Worm (Caenorhabditis elegans) whole organism, L4/young adult: ENCODE results near the gene T10G3.8.
"Not testable (repeated sequence)": the region's sequence is repeated elsewhere in the genome, so short reads cannot be mapped to it uniquely, and the experiment has no call there.

Source experiments
- W03F9.2 ChIP-seq: fragments of 150-350 bp; optimal IDR thresholded peaks from 2 replicates; lab custom pipeline; 2014; ENCODE audit warnings: missing biosample characterization, missing genetic modification characterization
- dao-5 ChIP-seq: sonication (generic microtip); optimal IDR thresholded peaks from 2 replicates; lab custom pipeline; 2016; ENCODE audit warnings: missing genotype, missing genetic modification characterization, moderate library complexity, missing compliant biosample characterization
- him-1 ChIP-seq: sonication (generic microtip); optimal IDR thresholded peaks from 2 replicates; lab custom pipeline; 2016; ENCODE audit warnings: missing genotype, missing genetic modification reagents, missing genetic modification characterization, missing compliant biosample characterization

Gene T10G3.8

DNA sequence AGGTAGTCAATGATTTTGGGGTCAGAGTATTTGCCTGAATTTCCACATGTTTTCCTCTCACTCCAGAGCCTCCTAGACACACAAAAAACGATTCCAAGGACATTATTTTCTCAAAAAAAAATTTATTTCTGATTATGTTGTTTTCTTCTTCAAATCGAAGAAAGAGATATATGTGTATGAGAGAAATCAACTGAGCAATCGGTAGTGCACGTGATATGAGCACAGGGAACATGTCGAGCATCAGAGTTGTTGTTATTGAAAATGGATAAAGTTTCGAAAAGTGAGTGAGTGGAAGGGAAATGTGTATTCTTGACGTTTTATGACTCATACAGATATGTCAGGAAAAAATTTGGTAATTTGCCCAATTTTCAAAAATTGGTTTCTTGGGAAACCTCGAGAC is 4.2 kb downstream of the T10G3.8 start:
- TF ChIP-seq W03F9.2 (no peak), dao-5 (tag; lab: Kevin White, UChicago) (no peak), him-1 (no peak)

DNA sequence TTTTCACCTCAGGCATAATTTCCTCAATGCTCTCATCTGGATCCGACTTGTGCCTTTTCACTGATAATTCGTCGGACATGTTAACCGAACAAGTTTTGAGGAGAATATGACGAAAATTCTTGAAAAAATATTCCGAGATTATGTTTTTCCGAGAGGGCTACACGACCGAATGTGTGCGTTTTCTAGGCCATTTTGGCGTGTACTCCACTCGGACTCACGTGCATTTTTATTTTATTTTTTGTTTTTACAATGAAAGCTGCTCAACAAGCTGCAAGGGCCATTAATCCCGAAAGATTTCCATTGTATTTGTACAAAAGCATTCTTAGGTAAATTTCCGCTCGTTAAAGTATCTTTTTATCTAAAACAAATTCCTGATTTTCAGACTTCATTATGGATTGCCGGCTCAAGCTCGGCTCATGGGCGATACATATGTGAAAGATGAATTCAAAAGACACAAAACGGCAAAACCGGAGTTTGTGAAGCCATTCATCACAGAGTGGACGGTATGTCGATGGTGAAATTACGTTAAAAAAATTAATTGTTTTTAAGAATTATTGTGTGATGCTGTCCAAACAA is 8.0 kb downstream of the T10G3.8 start, which contains the start of the genes F25H9.6 and F25H9.7:
Gene F25H9.6 (minus strand): TSS at position 172 of the 576 bp plus-strand sequence.
Gene F25H9.7 (plus strand): TSS at position 187 of the 576 bp plus-strand sequence.
- no peak for TF ChIP-seq dao-5 (tag; lab: Kevin White, UChicago)
- TF ChIP-seq W03F9.2: peak; percentile 73
- TF ChIP-seq him-1: peak; percentile 80

DNA sequence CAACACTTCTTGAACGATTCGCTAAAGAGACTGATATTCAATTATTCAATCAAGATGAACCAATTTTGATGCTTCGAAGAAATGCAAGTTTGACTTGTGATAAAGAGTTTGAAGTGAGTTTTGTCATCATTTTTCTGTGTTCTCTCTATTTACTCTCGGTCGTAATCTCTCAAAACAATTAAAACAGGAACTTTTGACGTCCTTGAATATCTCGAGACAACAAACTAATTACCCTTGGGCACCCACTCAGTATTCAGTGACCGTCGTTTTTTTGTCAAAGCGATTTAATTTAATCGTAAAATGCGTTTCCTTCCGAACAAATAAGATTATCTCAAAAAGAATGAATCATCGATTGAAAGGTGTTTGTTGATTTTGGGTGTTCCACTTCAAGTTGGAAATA is 12.1 kb downstream of the T10G3.8 start:
- TF ChIP-seq W03F9.2 (no peak), dao-5 (tag; lab: Kevin White, UChicago) (no peak), him-1 (no peak)

DNA sequence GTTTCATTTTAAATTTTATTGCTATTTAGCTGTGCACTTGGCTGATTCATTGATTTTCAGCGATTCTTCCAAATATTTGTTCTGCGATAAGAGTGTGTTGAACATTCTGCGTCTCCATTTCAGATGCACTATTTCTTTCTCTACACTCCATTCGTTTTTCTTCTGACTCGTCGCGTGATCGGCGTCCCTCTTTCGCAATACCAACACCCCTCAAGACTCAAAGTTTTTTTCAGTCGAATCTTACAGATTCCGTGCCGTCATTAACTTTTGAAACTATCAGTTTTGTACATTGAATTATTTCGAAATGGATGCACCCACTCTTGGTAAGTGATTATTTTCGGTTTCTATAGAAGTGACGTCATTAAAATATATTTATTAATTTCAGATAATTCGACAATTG is 13.3 kb downstream of the T10G3.8 start, which contains the start of gene frm-10:
Gene frm-10 (plus strand): TSS at position 234 of the 400 bp plus-strand sequence.
- peak; percentile 55 for TF ChIP-seq W03F9.2
- no peak for TF ChIP-seq him-1
- TF ChIP-seq dao-5 (tag; lab: Kevin White, UChicago): no peak

DNA sequence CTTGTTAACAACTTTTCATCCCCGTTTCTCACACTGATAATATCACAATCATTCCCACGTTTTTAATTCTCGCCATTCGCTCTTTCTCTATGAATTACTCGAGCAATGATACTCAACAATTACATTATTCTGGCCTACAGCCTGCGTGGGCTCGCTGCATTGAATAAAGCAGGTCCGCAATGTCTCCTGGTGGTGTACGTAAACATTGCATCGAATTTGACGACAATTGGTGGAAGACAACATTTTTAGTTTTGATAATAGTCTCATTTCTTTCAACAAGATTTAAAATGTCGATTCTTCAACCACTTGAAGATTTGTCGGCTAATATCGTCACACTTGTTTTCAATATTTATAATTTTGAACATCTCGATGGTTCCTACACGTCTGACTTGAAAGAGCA is 16.9 kb downstream of the T10G3.8 start, which contains the start of gene bath-39:
Gene bath-39 (plus strand): TSS at position 137 of the 400 bp plus-strand sequence.
- no peak for TF ChIP-seq W03F9.2

DNA sequence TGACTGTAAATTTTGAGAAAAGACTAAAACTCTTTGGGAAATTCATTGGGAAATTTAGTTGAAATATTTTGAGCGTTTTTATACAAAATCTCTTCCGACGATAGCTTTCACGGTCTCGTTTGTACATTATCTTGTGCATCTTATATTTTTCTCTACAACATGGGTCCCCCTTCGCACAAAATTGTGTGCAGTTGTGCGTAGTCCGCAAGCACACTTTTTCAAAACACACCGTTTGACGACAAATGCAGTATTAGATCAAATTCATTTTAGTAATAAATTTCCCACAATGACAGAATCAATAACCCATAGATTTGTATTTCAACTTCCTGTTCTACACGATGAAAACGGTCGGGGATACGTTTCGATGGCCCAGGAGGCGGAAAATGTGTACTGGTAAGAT is 18.4 kb downstream of the T10G3.8 start, which contains the start of gene F25H9.2:
Gene F25H9.2 (plus strand): TSS at position 226 of the 400 bp plus-strand sequence.
- no peak for TF ChIP-seq W03F9.2
- no peak for TF ChIP-seq him-1
- no peak for TF ChIP-seq dao-5 (tag; lab: Kevin White, UChicago)

DNA sequence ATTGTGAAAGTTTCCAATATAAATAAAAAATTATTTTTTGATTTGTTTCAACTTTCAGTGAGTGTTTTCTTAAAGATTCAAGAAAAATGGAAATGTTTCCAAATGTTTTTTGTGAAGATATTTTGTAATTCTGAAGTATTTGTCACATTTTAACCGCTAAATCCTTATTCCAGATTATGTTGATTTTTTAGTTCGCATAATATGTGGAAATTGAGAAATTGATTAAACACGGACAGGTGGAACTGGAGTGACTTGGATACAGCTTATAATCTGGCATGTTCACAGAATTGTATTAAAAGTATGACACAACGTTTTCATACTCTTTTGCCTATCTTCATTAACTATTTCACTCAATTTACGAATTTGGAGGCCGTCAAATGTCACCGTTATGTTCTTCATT is 20.8 kb downstream of the T10G3.8 start, which contains the start of gene lurp-3:
Gene lurp-3 (plus strand): TSS at position 301 of the 400 bp plus-strand sequence.
- TF ChIP-seq him-1 (no peak), dao-5 (tag; lab: Kevin White, UChicago) (no peak), W03F9.2 (no peak)

DNA sequence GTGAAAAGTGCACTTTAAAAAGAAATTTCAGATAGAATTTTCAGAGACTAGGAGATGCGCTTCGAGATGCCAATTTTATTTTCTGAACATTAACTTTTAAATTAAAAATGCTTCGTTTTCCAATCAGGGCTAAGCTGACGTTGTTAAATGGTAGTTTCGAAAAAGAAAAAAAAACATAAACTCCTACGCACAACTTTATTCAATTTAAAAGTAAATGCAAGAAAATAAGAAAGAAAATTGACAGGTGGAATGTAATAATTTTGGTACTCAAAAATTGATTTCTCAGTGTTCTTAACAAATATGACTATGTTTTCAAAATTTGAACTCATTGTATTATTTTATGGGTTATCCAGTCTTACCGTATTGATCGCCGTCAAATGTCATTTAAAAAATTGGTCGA is 22.9 kb downstream of the T10G3.8 start, which contains the start of gene lurp-2:
Gene lurp-2 (plus strand): TSS at position 301 of the 400 bp plus-strand sequence.
- TF ChIP-seq him-1 (no peak), dao-5 (tag; lab: Kevin White, UChicago) (no peak), W03F9.2 (no peak)

DNA sequence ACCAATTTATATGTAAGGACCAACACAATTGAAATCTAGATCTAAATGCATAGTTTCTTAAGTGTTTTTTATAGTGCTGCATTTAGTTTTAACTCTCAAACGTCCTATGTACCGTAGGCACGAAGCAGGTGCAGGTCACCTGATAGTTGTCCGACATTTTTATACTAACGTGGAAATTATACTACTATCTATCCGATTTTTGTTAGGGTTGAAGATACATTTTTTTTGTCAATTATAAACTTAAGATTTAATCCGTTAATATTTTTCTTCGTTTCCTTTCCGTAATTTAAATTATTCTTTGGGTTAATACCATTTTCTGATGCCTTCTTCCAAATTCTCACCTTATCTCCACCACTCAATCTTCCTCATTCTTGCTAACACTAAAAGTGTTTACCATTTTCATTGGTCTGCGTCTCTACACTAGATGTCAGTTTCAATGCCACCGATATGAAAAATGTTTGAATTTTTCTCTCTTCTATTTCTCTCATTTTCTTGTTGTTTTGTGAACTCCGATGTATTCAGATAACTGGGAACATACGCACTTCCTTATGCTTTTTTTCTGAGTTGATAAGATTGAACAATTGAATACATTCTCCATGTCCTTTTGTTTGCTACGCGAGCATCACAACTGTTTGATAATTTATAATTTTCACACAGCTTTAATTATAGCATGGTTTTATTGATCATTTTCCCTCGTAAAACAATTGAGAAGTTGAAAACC is 30.9 kb downstream of the T10G3.8 start, which contains the start of gene Y2H9A.4:
Gene Y2H9A.4 (plus strand): TSS at position 671 of the 721 bp plus-strand sequence.
- TF ChIP-seq W03F9.2 (no peak), dao-5 (tag; lab: Kevin White, UChicago) (no peak), him-1 (no peak)

DNA sequence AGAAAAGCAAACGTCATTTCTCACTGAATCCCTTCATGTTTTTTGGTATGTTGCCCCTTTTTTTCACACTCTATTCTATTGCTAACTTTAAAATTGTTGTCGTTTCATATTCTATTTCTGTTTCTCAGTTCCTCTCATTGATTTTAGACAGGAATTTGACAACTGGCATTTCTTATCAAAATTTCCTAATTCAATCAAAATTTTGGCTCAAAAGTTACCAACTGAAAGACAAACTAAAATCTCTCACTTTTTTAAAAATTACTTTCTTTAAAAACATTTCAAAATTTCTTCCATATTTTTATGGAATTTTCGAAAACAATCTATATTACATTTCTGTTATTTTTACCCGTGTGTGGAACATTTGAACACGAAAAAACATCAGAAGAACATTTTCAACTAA is 32.7 kb downstream of the T10G3.8 start, which contains the start of gene Y2H9A.6:
Gene Y2H9A.6 (plus strand): TSS at position 301 of the 400 bp plus-strand sequence.
- TF ChIP-seq W03F9.2; him-1; dao-5 (tag; lab: Kevin White, UChicago): not testable (repeated sequence)

DNA sequence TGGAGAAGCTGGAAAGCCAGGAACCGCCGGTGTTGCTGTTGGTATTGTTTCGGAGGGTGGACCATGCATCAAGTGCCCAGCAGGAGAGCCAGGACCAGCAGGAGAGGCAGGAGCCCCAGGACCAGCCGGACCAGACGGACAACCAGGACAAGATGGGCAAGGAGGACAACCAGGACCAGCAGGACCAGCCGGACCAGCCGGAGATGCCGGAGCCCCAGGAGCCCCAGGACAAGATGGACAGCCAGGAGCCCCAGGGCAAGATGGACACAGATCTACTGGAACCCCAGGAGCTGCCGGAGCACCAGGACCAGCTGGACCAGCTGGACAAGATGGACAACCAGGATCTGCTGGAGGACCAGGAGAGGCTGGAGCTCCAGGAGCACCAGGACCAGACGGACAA is 33.4 kb downstream of the T10G3.8 start:
- TF ChIP-seq him-1 (no peak), dao-5 (tag; lab: Kevin White, UChicago) (no peak), W03F9.2 (no peak)

DNA sequence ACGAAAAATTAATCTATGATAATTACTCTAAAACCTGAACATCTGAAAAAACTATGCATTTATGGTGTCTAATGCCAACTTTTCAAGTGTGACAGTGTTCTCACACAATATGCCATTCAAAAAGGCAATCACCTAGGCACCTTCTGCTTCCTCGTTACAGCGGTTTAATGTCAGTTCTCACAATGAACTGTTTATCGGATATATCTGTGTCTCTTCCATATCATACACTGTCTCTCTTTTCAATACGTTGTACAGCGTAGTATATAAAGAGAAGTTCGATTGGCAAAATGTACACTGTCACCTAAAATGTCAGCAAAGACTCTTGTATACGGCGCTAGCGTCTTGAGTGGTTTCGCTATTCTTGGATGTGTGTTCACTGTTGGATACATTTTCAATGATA is 34.6 kb downstream of the T10G3.8 start, which contains the start of gene col-162:
Gene col-162 (plus strand): TSS at position 301 of the 400 bp plus-strand sequence.
- TF ChIP-seq dao-5 (tag; lab: Kevin White, UChicago): no peak
- TF ChIP-seq him-1: no peak
- no peak for TF ChIP-seq W03F9.2

DNA sequence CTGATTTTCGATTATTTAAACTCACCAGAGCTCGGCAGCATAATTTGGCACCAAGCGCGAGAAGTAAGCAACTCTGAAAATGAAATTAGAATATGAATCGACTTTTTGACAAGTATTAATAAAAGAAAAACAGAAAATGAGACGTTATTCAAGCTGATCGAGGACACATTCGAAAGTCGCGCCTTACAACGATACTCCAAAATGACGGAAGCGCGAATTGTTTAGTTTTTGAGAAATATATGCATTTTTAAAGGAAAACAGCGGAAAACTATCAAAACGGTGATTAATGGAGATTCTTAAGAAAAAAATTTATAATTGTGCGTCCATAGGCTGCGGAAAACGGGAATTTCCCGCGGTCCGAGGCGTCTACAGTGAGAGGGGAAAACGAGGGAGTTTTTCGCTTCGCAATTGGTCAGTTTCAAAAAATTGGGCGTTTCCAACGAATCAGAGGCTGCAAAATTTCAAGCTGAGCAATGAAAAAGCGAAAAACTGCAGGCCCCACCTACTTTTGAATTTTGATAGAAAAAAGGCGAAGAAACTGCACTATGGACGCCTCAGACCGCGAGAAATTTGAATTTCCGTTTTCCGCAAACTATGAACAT is 38.7 kb downstream of the T10G3.8 start, which contains the start of gene mes-4:
Gene mes-4 (minus strand): TSS at position 73 of the 602 bp plus-strand sequence.
- TF ChIP-seq W03F9.2: no peak
- TF ChIP-seq dao-5 (tag; lab: Kevin White, UChicago): no peak
- no peak for TF ChIP-seq him-1

DNA sequence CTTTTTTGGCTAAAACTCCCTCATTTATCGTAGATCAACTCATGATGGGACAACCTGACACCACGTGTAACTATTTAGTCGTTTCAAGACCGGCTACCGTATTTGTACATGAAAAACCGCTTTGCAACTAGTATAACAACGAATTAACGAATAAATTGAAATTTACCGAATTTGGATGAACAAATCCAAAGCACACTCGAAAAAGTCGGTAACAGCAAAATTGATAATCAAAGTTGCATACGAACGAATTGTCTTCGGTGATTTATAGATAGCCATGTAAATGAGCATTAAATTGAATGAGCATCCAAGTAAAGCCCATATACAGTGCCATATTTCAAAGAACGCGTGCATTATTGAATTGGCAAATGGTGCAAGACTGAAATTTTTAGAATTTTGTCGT is 43.9 kb downstream of the T10G3.8 start, which contains the start of gene srd-17:
Gene srd-17 (minus strand): TSS at position 351 of the 400 bp plus-strand sequence.
- TF ChIP-seq dao-5 (tag; lab: Kevin White, UChicago) (no peak), him-1 (no peak), W03F9.2 (no peak)
